Worm (Caenorhabditis elegans) whole organism, late embryonic: ENCODE measurements around the gene rtfo-1.

Experiments used
- C08G9.2 ChIP-seq: sonication (generic microtip); optimal IDR thresholded peaks from 2 replicates; lab custom pipeline; 2016; ENCODE audit warnings: mild to moderate bottlenecking, missing genetic modification characterization, moderate library complexity, missing compliant biosample characterization
- F13H6.1 ChIP-seq: sonication (generic microtip); optimal IDR thresholded peaks from 2 replicates; lab custom pipeline; 2016; ENCODE audit warnings: missing genetic modification characterization, missing compliant biosample characterization
- K02D7.2 ChIP-seq: sonication (generic microtip); optimal IDR thresholded peaks from 2 replicates; lab custom pipeline; 2017; ENCODE audit warnings: mild to moderate bottlenecking, missing genetic modification characterization, missing compliant biosample characterization
- T23F11.4 ChIP-seq: fragments of 200-800 bp; sonication (Bioruptor generic); optimal IDR thresholded peaks from 2 replicates; lab custom pipeline; 2018; ENCODE audit warnings: mild to moderate bottlenecking, missing genetic modification characterization, missing compliant biosample characterization
- ama-1 ChIP-seq: fragments of 150-350 bp; optimal IDR thresholded peaks from 2 replicates; lab custom pipeline; 2014
- ceh-19 ChIP-seq: fragments of 200-800 bp; sonication (Bioruptor generic); optimal IDR thresholded peaks from 2 replicates; lab custom pipeline; 2018; ENCODE audit warnings: mild to moderate bottlenecking, missing genetic modification characterization, missing compliant biosample characterization
- ceh-2 ChIP-seq: sonication (generic microtip); optimal IDR thresholded peaks from 2 replicates; lab custom pipeline; 2016; ENCODE audit warnings: missing genotype, missing genetic modification characterization, missing compliant biosample characterization
- ceh-22 ChIP-seq: sonication (generic microtip); optimal IDR thresholded peaks from 2 replicates; lab custom pipeline; 2017; ENCODE audit warnings: missing biosample characterization, missing genetic modification characterization
- ceh-24 ChIP-seq: sonication (generic microtip); optimal IDR thresholded peaks from 2 replicates; lab custom pipeline; 2016; ENCODE audit warnings: mild to moderate bottlenecking, missing genetic modification characterization, missing compliant biosample characterization
- ceh-31 ChIP-seq: sonication (generic microtip); optimal IDR thresholded peaks from 2 replicates; lab custom pipeline; 2016; ENCODE audit warnings: missing genetic modification characterization, missing compliant biosample characterization
- ceh-9 ChIP-seq: sonication (generic microtip); optimal IDR thresholded peaks from 2 replicates; lab custom pipeline; 2016; ENCODE audit warnings: mild to moderate bottlenecking, missing genetic modification characterization, inconsistent platforms, missing compliant biosample characterization
- che-1 ChIP-seq: sonication (generic microtip); optimal IDR thresholded peaks from 2 replicates; lab custom pipeline; 2016; ENCODE audit warnings: mild to moderate bottlenecking, missing genetic modification characterization, missing compliant biosample characterization
- dve-1 ChIP-seq: sonication (generic microtip); optimal IDR thresholded peaks from 2 replicates; lab custom pipeline; 2017; ENCODE audit warnings: antibody characterized with exemption, mild to moderate bottlenecking, missing genetic modification characterization, missing compliant biosample characterization
- ets-4 ChIP-seq: sonication (generic microtip); optimal IDR thresholded peaks from 2 replicates; lab custom pipeline; 2016; ENCODE audit warnings: missing genetic modification characterization, missing compliant biosample characterization
- hlh-15 ChIP-seq: sonication (generic microtip); optimal IDR thresholded peaks from 2 replicates; lab custom pipeline; 2016; ENCODE audit warnings: missing genetic modification characterization, missing compliant biosample characterization
- hlh-30 ChIP-seq: sonication (generic microtip); optimal IDR thresholded peaks from 2 replicates; lab custom pipeline; 2017; ENCODE audit warnings: antibody characterized with exemption, missing genetic modification characterization, missing compliant biosample characterization; ENCODE audit not compliant: insufficient read depth
- hlh-6 ChIP-seq: sonication (generic microtip); optimal IDR thresholded peaks from 2 replicates; lab custom pipeline; 2016; ENCODE audit warnings: missing genotype, missing genetic modification characterization, missing compliant biosample characterization
- hlh-8 ChIP-seq: sonication (generic microtip); optimal IDR thresholded peaks from 2 replicates; lab custom pipeline; 2016; ENCODE audit warnings: missing genotype, missing genetic modification characterization, missing compliant biosample characterization
- lim-6 ChIP-seq: sonication (generic microtip); optimal IDR thresholded peaks from 2 replicates; lab custom pipeline; 2016; ENCODE audit warnings: missing genetic modification characterization, missing compliant biosample characterization
- lin-11 ChIP-seq: fragments of 200-800 bp; sonication (Bioruptor generic); optimal IDR thresholded peaks from 2 replicates; lab custom pipeline; 2018; ENCODE audit warnings: mild to moderate bottlenecking, missing genetic modification characterization, missing compliant biosample characterization
- madf-2 ChIP-seq: sonication (generic microtip); optimal IDR thresholded peaks from 2 replicates; lab custom pipeline; 2017; ENCODE audit warnings: missing genetic modification characterization, missing compliant biosample characterization
- mec-3 ChIP-seq: sonication (generic microtip); optimal IDR thresholded peaks from 2 replicates; lab custom pipeline; 2016; ENCODE audit warnings: borderline replicate concordance, missing genetic modification characterization, missing compliant biosample characterization
- nfya-1 ChIP-seq: sonication (generic microtip); optimal IDR thresholded peaks from 2 replicates; lab custom pipeline; 2017; ENCODE audit warnings: missing genetic modification characterization, mild to moderate bottlenecking, missing compliant biosample characterization, antibody characterized with exemption, moderate library complexity
- nhr-11 ChIP-seq: fragments of 150-350 bp; optimal IDR thresholded peaks from 2 replicates; lab custom pipeline; 2014; ENCODE audit warnings: missing biosample characterization, missing genetic modification characterization
- odd-2 ChIP-seq: sonication (generic microtip); optimal IDR thresholded peaks from 2 replicates; lab custom pipeline; 2017; ENCODE audit warnings: antibody characterized with exemption, mild to moderate bottlenecking, missing genetic modification characterization, missing compliant biosample characterization
- pag-3 ChIP-seq: sonication (generic microtip); optimal IDR thresholded peaks from 2 replicates; lab custom pipeline; 2016; ENCODE audit warnings: missing compliant biosample characterization, missing genetic modification characterization, borderline replicate concordance
- pax-1 ChIP-seq: fragments of 150-350 bp; optimal IDR thresholded peaks from 2 replicates; lab custom pipeline; 2014; ENCODE audit warnings: missing biosample characterization, missing genetic modification characterization
- pha-2 ChIP-seq: sonication (generic microtip); optimal IDR thresholded peaks from 2 replicates; lab custom pipeline; 2017; ENCODE audit warnings: mild to moderate bottlenecking, missing genetic modification characterization, missing compliant biosample characterization
- pha-4 ChIP-seq: fragments of 150-350 bp; optimal IDR thresholded peaks from 2 replicates; lab custom pipeline; 2018; ENCODE audit warnings: missing biosample characterization, missing genetic modification reagents, missing genetic modification characterization
- pqm-1 ChIP-seq: sonication (generic microtip); optimal IDR thresholded peaks from 2 replicates; lab custom pipeline; 2016; ENCODE audit warnings: missing genetic modification characterization, missing compliant biosample characterization
- ref-2 ChIP-seq: sonication (generic microtip); optimal IDR thresholded peaks from 2 replicates; lab custom pipeline; 2016; ENCODE audit warnings: missing genetic modification characterization, missing compliant biosample characterization
- sdc-2 ChIP-seq: sonication (generic microtip); optimal IDR thresholded peaks from 2 replicates; lab custom pipeline; 2016; ENCODE audit warnings: missing genotype, missing genetic modification characterization, missing compliant biosample characterization
- sox-2 ChIP-seq: fragments of 200-800 bp; sonication (Bioruptor generic); IDR thresholded peaks from 2 replicates; pipeline ENCODE4 v1.3.6; 2022; ENCODE audit warnings: missing genetic modification reagents, missing genetic modification characterization, missing compliant biosample characterization
- sox-4 ChIP-seq: sonication (generic microtip); optimal IDR thresholded peaks from 2 replicates; lab custom pipeline; 2017; ENCODE audit warnings: mild to moderate bottlenecking, missing genetic modification characterization, inconsistent platforms, missing compliant biosample characterization
- tbx-2 ChIP-seq: sonication (generic microtip); optimal IDR thresholded peaks from 2 replicates; lab custom pipeline; 2016; ENCODE audit warnings: missing genetic modification characterization, missing compliant biosample characterization
- tbx-7 ChIP-seq: sonication (generic microtip); optimal IDR thresholded peaks from 2 replicates; lab custom pipeline; 2016; ENCODE audit warnings: missing genotype, missing genetic modification characterization, missing compliant biosample characterization
- ttx-3 ChIP-seq: sonication (generic microtip); optimal IDR thresholded peaks from 2 replicates; lab custom pipeline; 2016; ENCODE audit warnings: missing genetic modification reagents, missing genetic modification characterization, missing compliant biosample characterization
- unc-42 ChIP-seq: sonication (generic microtip); optimal IDR thresholded peaks from 2 replicates; lab custom pipeline; 2016; ENCODE audit warnings: missing genotype, missing genetic modification characterization, missing compliant biosample characterization
- zip-5 ChIP-seq: sonication (generic microtip); optimal IDR thresholded peaks from 2 replicates; lab custom pipeline; 2016; ENCODE audit warnings: missing genetic modification characterization, missing compliant biosample characterization

rtfo-1 gene

ce11 chrV:9541506-9541905, 40.9 kb downstream of the rtfo-1 start, which contains the start of gene C50F4.16:
TSS of gene C50F4.16 (minus strand) at chrV:9541606.
- TF ChIP-seq T23F11.4 (no peak), dve-1 (no peak), nhr-11 (no peak), tbx-7 (tag; lab: Kevin White, UChicago) (no peak), nfya-1 (tag; lab: Kevin White, UChicago) (no peak), sdc-2 (tag; lab: Kevin White, UChicago) (no peak)

DNA sequence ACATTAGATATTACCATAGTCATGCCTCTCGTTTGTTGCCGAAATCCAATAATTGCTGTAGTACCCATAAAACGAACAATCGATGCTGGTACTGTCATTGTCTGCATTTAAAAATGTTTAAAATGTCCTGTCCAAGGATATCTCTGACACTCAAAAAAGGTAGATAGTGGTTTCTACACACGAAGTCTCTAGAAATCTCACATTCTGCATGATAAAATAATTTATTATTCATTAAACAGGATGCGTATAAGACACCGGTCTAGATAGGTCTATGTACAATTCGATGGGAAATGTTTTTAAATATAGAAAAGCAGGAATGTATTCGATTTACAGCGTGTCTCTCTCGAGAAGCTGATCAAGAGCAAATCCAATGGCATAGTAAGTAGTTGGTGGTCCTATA, 42.8 kb downstream of the rtfo-1 start, which contains the start of gene C50F4.12:
C50F4.12 (minus strand) TSS at position 101 of the 400 bp plus-strand sequence.
- TF ChIP-seq ceh-24 (tag; lab: Kevin White, UChicago) (no peak), madf-2 (no peak), nhr-11 (no peak), pha-2 (tag; lab: Kevin White, UChicago) (no peak), sox-2 (GFP tag; lab: Robert Waterston, UW) (no peak)

DNA sequence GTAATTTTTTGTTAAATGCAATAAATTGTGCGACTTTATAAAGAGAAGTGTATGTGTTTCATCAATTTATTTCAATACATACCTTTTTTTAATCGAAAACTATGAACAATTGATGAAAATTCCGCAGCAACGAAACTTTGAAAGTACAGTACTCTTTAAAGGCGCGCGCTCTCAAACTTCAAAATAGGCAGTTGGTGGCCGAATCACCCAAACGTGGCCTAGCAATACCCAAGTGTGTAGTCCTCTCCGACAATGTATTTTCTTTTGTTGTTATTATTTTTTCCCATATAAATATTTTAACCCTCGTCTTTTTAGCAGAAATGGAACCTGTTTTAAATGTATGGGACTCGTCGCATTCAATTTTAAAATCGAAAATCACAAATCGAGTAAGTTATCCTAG, 45.9 kb downstream of the rtfo-1 start, which contains the start of gene C50F4.4:
C50F4.4 (plus strand) TSS at position 267 of the 400 bp plus-strand sequence.
- TF ChIP-seq hlh-6 (no peak), lim-6 (tag; lab: Kevin White, UChicago) (no peak), sdc-2 (tag; lab: Kevin White, UChicago) (no peak), ref-2 (tag; lab: Kevin White, UChicago) (no peak), hlh-8 (tag; lab: Kevin White, UChicago) (peak; percentile 22), ceh-31 (tag; lab: Kevin White, UChicago) (peak; percentile 56), hlh-15 (tag; lab: Kevin White, UChicago) (no peak), pha-4 (tag; lab: Kevin White, UChicago) (no peak), ceh-22 (no peak), odd-2 (tag; lab: Kevin White, UChicago) (no peak), ceh-2 (peak; percentile 46), che-1 (no peak), tbx-7 (tag; lab: Kevin White, UChicago) (peak; percentile 23), lin-11 (tag; lab: Kevin White, UChicago) (no peak), pax-1 (tag; lab: Kevin White, UChicago) (no peak), ets-4 (tag; lab: Kevin White, UChicago) (peak; percentile 47), ceh-9 (tag; lab: Kevin White, UChicago) (no peak), C08G9.2 (tag; lab: Kevin White, UChicago) (peak; percentile 73), pqm-1 (tag; lab: Kevin White, UChicago) (no peak), tbx-2 (peak; percentile 51), unc-42 (tag; lab: Kevin White, UChicago) (no peak), ama-1 (lab: Kevin White, UChicago) (no peak)

ce11 chrV:9534621-9535020, 47.8 kb downstream of the rtfo-1 start, which contains the start of gene tag-329:
TSS of gene tag-329 (plus strand) at chrV:9534921.
- TF ChIP-seq sox-2 (GFP tag; lab: Robert Waterston, UW) (no peak), zip-5 (tag; lab: Kevin White, UChicago) (no peak), pax-1 (tag; lab: Kevin White, UChicago) (no peak), sox-4 (tag; lab: Kevin White, UChicago) (no peak), hlh-30 (no peak), mec-3 (tag; lab: Kevin White, UChicago) (no peak), K02D7.2 (tag; lab: Kevin White, UChicago) (no peak), pag-3 (tag; lab: Kevin White, UChicago) (no peak), hlh-15 (tag; lab: Kevin White, UChicago) (no peak), ceh-31 (tag; lab: Kevin White, UChicago) (no peak), F13H6.1 (no peak), ttx-3 (no peak), ceh-19 (GFP tag; lab: Kevin White, UChicago) (no peak)
